Worm (Caenorhabditis elegans): ENCODE results near the gene D2023.4.
A peak's percentile ranks its signal among the peaks of the same experiment; 100 is the strongest.

Gene D2023.4

ce11 chrV:11860375-11860774, 34.8 kb upstream of the D2023.4 start, which contains the start of gene R13H4.5:
Gene R13H4.5, plus strand, starts transcription at chrV:11860675.
- TF ChIP-seq ama-1 (optimal IDR thresholded peaks at IDR 0.05) (no peak), ceh-28 (tag; optimal IDR thresholded peaks at IDR 0.05) (no peak), elt-3 (tag; optimal IDR thresholded peaks at IDR 0.05) (no peak), nhr-43 (tag; optimal IDR thresholded peaks at IDR 0.05; ENCODE audit: poor library complexity, severe bottlenecking) (no peak), R02D3.7 (tag; optimal IDR thresholded peaks at IDR 0.05) (no peak), fos-1 (tag; optimal IDR thresholded peaks at IDR 0.05) (no peak), nhr-11 (tag; optimal IDR thresholded peaks at IDR 0.05) (no peak), lin-15B (tag; optimal IDR thresholded peaks at IDR 0.05) (no peak), elt-1 (tag; optimal IDR thresholded peaks at IDR 0.05) (no peak), nhr-12 (tag; optimal IDR thresholded peaks at IDR 0.05) (no peak), ZK546.5 (tag; optimal IDR thresholded peaks at IDR 0.05) (no peak), egl-5 (tag; optimal IDR thresholded peaks at IDR 0.05) (no peak), unc-62 (GFP tag; optimal IDR thresholded peaks at IDR 0.05) (no peak), hmg-11 (tag; optimal IDR thresholded peaks at IDR 0.05) (no peak), aly-2 (tag; optimal IDR thresholded peaks at IDR 0.05) (no peak), nhr-28 (tag; optimal IDR thresholded peaks at IDR 0.05) (no peak), nhr-237 (tag; optimal IDR thresholded peaks at IDR 0.05) (no peak), unc-39 (tag; optimal IDR thresholded peaks at IDR 0.05) (no peak), egl-27 (tag; optimal IDR thresholded peaks at IDR 0.05) (no peak)

DNA sequence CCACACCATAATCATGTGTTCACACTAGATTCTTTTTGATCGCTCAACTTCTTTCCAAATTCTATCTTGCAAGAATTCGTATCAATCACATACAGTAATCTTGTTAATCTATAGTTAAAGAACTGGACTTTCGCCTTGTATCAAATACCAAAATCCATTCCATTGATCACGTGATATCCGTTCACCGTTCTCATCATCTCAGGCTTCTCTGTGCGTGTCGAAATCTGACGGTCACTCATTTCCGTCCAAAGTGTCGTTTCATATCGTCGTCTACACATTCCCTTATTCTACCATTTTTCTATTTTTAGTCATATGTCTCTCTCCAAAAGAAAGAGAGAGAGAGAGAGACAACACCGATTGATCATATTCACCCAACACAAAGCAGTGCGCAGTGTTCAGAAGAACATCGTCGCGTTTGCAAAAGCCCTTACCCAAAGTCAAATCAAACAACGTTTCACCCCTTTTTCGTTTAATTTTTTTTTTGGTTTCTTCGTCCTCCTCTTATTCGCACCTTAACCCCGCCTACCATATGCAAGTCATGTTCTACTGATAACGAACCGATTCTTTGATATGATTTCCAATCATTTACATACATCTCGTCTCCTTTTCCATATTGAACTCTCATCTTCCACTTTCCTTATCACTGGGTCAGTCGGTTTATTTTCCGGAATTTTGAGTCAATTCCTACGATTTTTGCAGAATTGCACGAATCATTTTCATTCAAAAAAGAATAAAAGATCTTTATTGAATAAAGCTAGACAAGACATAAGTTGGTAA, 33.7 kb upstream of the D2023.4 start:
- TF ChIP-seq ceh-16 (tag; optimal IDR thresholded peaks at IDR 0.05) (no peak), daf-12 (tag; optimal IDR thresholded peaks at IDR 0.05) (no peak), unc-62 (GFP tag; optimal IDR thresholded peaks at IDR 0.05) (no peak), nhr-11 (tag; optimal IDR thresholded peaks at IDR 0.05) (no peak), egl-27 (tag; optimal IDR thresholded peaks at IDR 0.05) (no peak), nhr-12 (tag; optimal IDR thresholded peaks at IDR 0.05) (no peak), ztf-11 (tag; optimal IDR thresholded peaks at IDR 0.05) (no peak), sea-2 (GFP tag; optimal IDR thresholded peaks at IDR 0.05) (no peak), nhr-23 (tag; optimal IDR thresholded peaks at IDR 0.05) (peak; percentile 75), nhr-237 (tag; optimal IDR thresholded peaks at IDR 0.05) (no peak), nhr-67 (tag; optimal IDR thresholded peaks at IDR 0.05) (no peak), pqm-1 (tag; optimal IDR thresholded peaks at IDR 0.05) (peak; percentile 73), ceh-28 (tag; optimal IDR thresholded peaks at IDR 0.05) (peak; percentile 10), nhr-25 (tag; optimal IDR thresholded peaks at IDR 0.05) (peak; percentile 90), fkh-2 (tag; optimal IDR thresholded peaks at IDR 0.05) (no peak), skn-1 (tag; optimal IDR thresholded peaks at IDR 0.05) (no peak), tbx-2 (tag; optimal IDR thresholded peaks at IDR 0.05) (peak; percentile 0), lsy-12 (tag; optimal IDR thresholded peaks at IDR 0.05) (no peak), eor-1 (tag; optimal IDR thresholded peaks at IDR 0.05) (no peak), nhr-28 (tag; optimal IDR thresholded peaks at IDR 0.05) (no peak), ceh-9 (tag; optimal IDR thresholded peaks at IDR 0.05) (no peak), fkh-10 (GFP tag; optimal IDR thresholded peaks at IDR 0.05) (no peak), unc-39 (tag; optimal IDR thresholded peaks at IDR 0.05) (no peak), egl-5 (tag; optimal IDR thresholded peaks at IDR 0.05) (no peak), snpc-4 (tag; optimal IDR thresholded peaks at IDR 0.05) (no peak), nhr-43 (tag; optimal IDR thresholded peaks at IDR 0.05; ENCODE audit: poor library complexity, severe bottlenecking) (peak; percentile 96), ZK546.5 (tag; optimal IDR thresholded peaks at IDR 0.05) (no peak), nhr-77 (tag; optimal IDR thresholded peaks at IDR 0.05) (no peak), R02D3.7 (tag; optimal IDR thresholded peaks at IDR 0.05) (no peak), elt-2 (tag; optimal IDR thresholded peaks at IDR 0.05) (peak; percentile 86), ama-1 (optimal IDR thresholded peaks at IDR 0.05) (no peak), zag-1 (tag; optimal IDR thresholded peaks at IDR 0.05) (no peak), hmg-11 (tag; optimal IDR thresholded peaks at IDR 0.05) (no peak), elt-1 (tag; optimal IDR thresholded peaks at IDR 0.05) (no peak), elt-3 (tag; optimal IDR thresholded peaks at IDR 0.05) (peak in 1 of 3 experiments; percentile 41), nhr-76 (tag; optimal IDR thresholded peaks at IDR 0.05) (no peak), lin-39 (tag; optimal IDR thresholded peaks at IDR 0.05) (no peak), pha-4 (tag; optimal IDR thresholded peaks at IDR 0.05) (no peak), jun-1 (tag; optimal IDR thresholded peaks at IDR 0.05) (no peak), lin-15B (tag; optimal IDR thresholded peaks at IDR 0.05) (no peak), fos-1 (tag; optimal IDR thresholded peaks at IDR 0.05) (no peak), mdl-1 (tag; optimal IDR thresholded peaks at IDR 0.05) (peak; percentile 37), nfya-1 (tag; optimal IDR thresholded peaks at IDR 0.05; ENCODE audit: insufficient read depth) (peak; percentile 11), ztf-4 (tag; optimal IDR thresholded peaks at IDR 0.05) (no peak), aly-2 (tag; optimal IDR thresholded peaks at IDR 0.05) (no peak), ceh-82 (tag; optimal IDR thresholded peaks at IDR 0.05) (no peak), mml-1 (tag; optimal IDR thresholded peaks at IDR 0.05) (no peak)

All from whole organism, L3 larva.